Fruit fly (Drosophila melanogaster) whole organism, embryonic: Measurements from ENCODE around the gene CG34281.

Source experiments
- Atf-2 ChIP-seq: fragments of 200-800 bp; sonication (Bioruptor generic); optimal IDR thresholded peaks from 2 replicates; lab custom pipeline; 2016; ENCODE audit warnings: missing biosample characterization, missing genetic modification characterization
- BEAF-32 ChIP-seq: fragments of 200-800 bp; sonication (Bioruptor generic); optimal IDR thresholded peaks from 3 replicates; lab custom pipeline; 2017; ENCODE audit warnings: missing biosample characterization, missing genetic modification characterization, mild to moderate bottlenecking, moderate library complexity, missing genetic modification reagents
- CG10366 ChIP-seq: fragments of 200-800 bp; sonication (Bioruptor generic); IDR thresholded peaks from 2 replicates; pipeline ENCODE4 v1.3.6; 2022; ENCODE audit warnings: missing biosample characterization, missing genetic modification characterization
- CG10462 ChIP-seq: fragments of 200-800 bp; sonication (Bioruptor generic); optimal IDR thresholded peaks from 2 replicates; lab custom pipeline; 2016; ENCODE audit warnings: missing biosample characterization, missing genetic modification characterization
- CG11695 ChIP-seq: fragments of 200-800 bp; sonication (Bioruptor generic); IDR thresholded peaks from 3 replicates; pipeline ENCODE4 v1.3.6; 2022; ENCODE audit warnings: missing biosample characterization, missing genetic modification characterization
- CG12071 ChIP-seq: fragments of 200-800 bp; sonication (Bioruptor generic); optimal IDR thresholded peaks from 3 replicates; lab custom pipeline; 2018; ENCODE audit warnings: missing biosample characterization, mild to moderate bottlenecking, missing genetic modification characterization
- CG12391 ChIP-seq: fragments of 200-800 bp; sonication (Bioruptor generic); optimal IDR thresholded peaks from 3 replicates; lab custom pipeline; 2018; ENCODE audit warnings: missing biosample characterization, mild to moderate bottlenecking, missing genetic modification characterization, moderate library complexity
- CG13894 ChIP-seq: fragments of 200-800 bp; sonication (Bioruptor generic); optimal IDR thresholded peaks from 3 replicates; lab custom pipeline; 2018; ENCODE audit warnings: missing biosample characterization, mild to moderate bottlenecking, missing genetic modification characterization, moderate library complexity
- CG17361 ChIP-seq: fragments of 200-800 bp; sonication (Bioruptor generic); IDR thresholded peaks from 3 replicates; pipeline ENCODE4 v1.3.6; 2022; ENCODE audit warnings: missing biosample characterization, missing genetic modification characterization
- CG18476 ChIP-seq: fragments of 200-800 bp; sonication (Bioruptor generic); optimal IDR thresholded peaks from 2 replicates; lab custom pipeline; 2016; ENCODE audit warnings: missing biosample characterization, mild to moderate bottlenecking, missing genetic modification characterization
- CG18599 ChIP-seq: fragments of 200-800 bp; sonication (Bioruptor generic); optimal IDR thresholded peaks from 3 replicates; lab custom pipeline; 2017; ENCODE audit warnings: missing biosample characterization, missing genetic modification characterization, mild to moderate bottlenecking, moderate library complexity, missing genetic modification reagents
- CG18619 ChIP-seq: fragments of 200-800 bp; sonication (Bioruptor generic); optimal IDR thresholded peaks from 3 replicates; lab custom pipeline; 2017; ENCODE audit warnings: missing biosample characterization, mild to moderate bottlenecking, missing genetic modification characterization
- CG18764 ChIP-seq: fragments of 200-800 bp; sonication (Bioruptor generic); optimal IDR thresholded peaks from 3 replicates; lab custom pipeline; 2016; ENCODE audit warnings: missing biosample characterization, missing genetic modification characterization
- CG2712 ChIP-seq: fragments of 200-800 bp; optimal IDR thresholded peaks from 3 replicates; lab custom pipeline; 2019; ENCODE audit warnings: missing biosample characterization, mild to moderate bottlenecking, missing genetic modification characterization, moderate library complexity
- CG3163 ChIP-seq: fragments of 200-800 bp; sonication (Bioruptor generic); optimal IDR thresholded peaks from 3 replicates; lab custom pipeline; 2016; ENCODE audit warnings: missing biosample characterization, missing genetic modification characterization
- CG32767 ChIP-seq: fragments of 200-800 bp; sonication (Bioruptor generic); IDR thresholded peaks from 2 replicates; pipeline ENCODE4 v1.3.6; 2022; ENCODE audit warnings: missing biosample characterization, missing genetic modification characterization
- CG33213 ChIP-seq: fragments of 200-800 bp; sonication (Bioruptor generic); optimal IDR thresholded peaks from 3 replicates; lab custom pipeline; 2016; ENCODE audit warnings: missing biosample characterization, missing genetic modification characterization
- CG3726 ChIP-seq: fragments of 200-800 bp; sonication (Bioruptor generic); IDR thresholded peaks from 3 replicates; pipeline ENCODE4, ENCODE4 v1.3.6; 2022; ENCODE audit warnings: missing biosample characterization, missing genetic modification characterization
- CG7372 ChIP-seq: fragments of 200-800 bp; sonication (Bioruptor generic); IDR thresholded peaks from 2 replicates; pipeline ENCODE4 v1.3.6; 2022; ENCODE audit warnings: missing biosample characterization, missing genetic modification characterization
- CoRest ChIP-seq: fragments of 200-800 bp; sonication (Bioruptor generic); optimal IDR thresholded peaks from 3 replicates; lab custom pipeline; 2018; ENCODE audit warnings: missing biosample characterization, mild to moderate bottlenecking, missing genetic modification characterization, moderate library complexity
- Dek ChIP-seq: fragments of 200-800 bp; sonication (Bioruptor generic); optimal IDR thresholded peaks from 3 replicates; lab custom pipeline; 2019; ENCODE audit warnings: missing biosample characterization, mild to moderate bottlenecking, missing genetic modification characterization, moderate library complexity
- Fer1 ChIP-seq: fragments of 200-800 bp; sonication (Bioruptor generic); optimal IDR thresholded peaks from 2 replicates; lab custom pipeline; 2017; ENCODE audit warnings: missing biosample characterization, mild to moderate bottlenecking, missing genetic modification characterization
- HLHmδ ChIP-seq: fragments of 200-800 bp; sonication (Bioruptor generic); optimal IDR thresholded peaks from 2 replicates; lab custom pipeline; 2018; ENCODE audit warnings: missing biosample characterization, mild to moderate bottlenecking, missing genetic modification characterization, moderate library complexity
- Hr78 ChIP-seq, 2 experiments: fragments of 200-800 bp in 1 of 2; fragments of >200 bp in 1 of 2; sonication (Bioruptor generic) in 1 of 2; optimal IDR thresholded peaks; 2 replicates each; lab custom pipeline; 2017 to 2019; ENCODE audit warnings: missing biosample characterization in 2 of 2, missing genetic modification characterization in 2 of 2, mild to moderate bottlenecking in 1 of 2, moderate library complexity in 1 of 2
- Lhr ChIP-seq: fragments of 200-800 bp; sonication (Bioruptor generic); optimal IDR thresholded peaks from 3 replicates; lab custom pipeline; 2017; ENCODE audit warnings: mild to moderate bottlenecking, missing biosample characterization, missing genetic modification reagents, missing genetic modification characterization
- Scr ChIP-seq: fragments of 200-800 bp; sonication (Bioruptor generic); IDR thresholded peaks from 2 replicates; pipeline ENCODE4 v1.3.6; 2022; ENCODE audit warnings: missing biosample characterization, missing genetic modification characterization; ENCODE audit not compliant: partially characterized antibody
- Taf1 ChIP-seq: fragments of 200-800 bp; sonication (Bioruptor generic); IDR thresholded peaks from 2 replicates; pipeline ENCODE4 v1.3.6; 2022; ENCODE audit warnings: missing biosample characterization, missing genetic modification characterization
- Xbp1 ChIP-seq: fragments of 200-800 bp; sonication (Bioruptor generic); optimal IDR thresholded peaks from 3 replicates; lab custom pipeline; 2016; ENCODE audit warnings: missing biosample characterization, mild to moderate bottlenecking, missing genetic modification characterization
- ab ChIP-seq: fragments of 200-800 bp; sonication (Bioruptor generic); optimal IDR thresholded peaks from 2 replicates; lab custom pipeline; 2016; ENCODE audit warnings: missing biosample characterization, missing genetic modification characterization
- cas ChIP-seq: fragments of 200-800 bp; sonication (Bioruptor generic); IDR thresholded peaks from 2 replicates; pipeline ENCODE4 v1.3.6; 2022; ENCODE audit warnings: missing biosample characterization, missing genetic modification characterization
- caup ChIP-seq: fragments of 200-800 bp; sonication (Bioruptor generic); optimal IDR thresholded peaks from 3 replicates; lab custom pipeline; 2017; ENCODE audit warnings: missing biosample characterization, mild to moderate bottlenecking, missing genetic modification characterization, moderate library complexity; ENCODE audit not compliant: severe bottlenecking
- cg ChIP-seq: fragments of 200-800 bp; sonication (Bioruptor generic); optimal IDR thresholded peaks from 3 replicates; lab custom pipeline; 2019; ENCODE audit warnings: missing biosample characterization, mild to moderate bottlenecking, missing genetic modification characterization, moderate library complexity
- gsb ChIP-seq: fragments of 200-800 bp; sonication (Bioruptor generic); IDR thresholded peaks from 2 replicates; pipeline ENCODE4 v1.3.6; 2022; ENCODE audit warnings: missing biosample characterization, missing genetic modification characterization
- ind ChIP-seq: fragments of 200-800 bp; sonication (Bioruptor generic); optimal IDR thresholded peaks from 3 replicates; lab custom pipeline; 2016; ENCODE audit warnings: missing biosample characterization, missing genetic modification characterization
- jing ChIP-seq: fragments of 200-800 bp; sonication (Bioruptor generic); optimal IDR thresholded peaks from 2 replicates; lab custom pipeline; 2018; ENCODE audit warnings: missing biosample characterization, mild to moderate bottlenecking, missing genetic modification characterization
- knrl ChIP-seq: fragments of 200-800 bp; sonication (Bioruptor generic); IDR thresholded peaks from 3 replicates; pipeline ENCODE4 v1.3.6; 2022; ENCODE audit warnings: missing biosample characterization, missing genetic modification characterization; ENCODE audit not compliant: partially characterized antibody
- lola ChIP-seq, 3 experiments: fragments of >200 bp in 2 of 3; fragments of 200-800 bp in 1 of 3; sonication (Bioruptor generic) in 1 of 3; optimal IDR thresholded peaks; 2 replicates each; lab custom pipeline; 2017 to 2019; ENCODE audit warnings: missing biosample characterization in 3 of 3, missing genetic modification characterization in 3 of 3, mild to moderate bottlenecking in 1 of 3, moderate library complexity in 1 of 3
- nerfin-2 ChIP-seq: fragments of 200-800 bp; sonication (Bioruptor generic); IDR thresholded peaks from 2 replicates; pipeline ENCODE4 v1.3.6; 2022; ENCODE audit warnings: missing biosample characterization, missing genetic modification characterization; ENCODE audit not compliant: partially characterized antibody
- pb ChIP-seq: fragments of 200-800 bp; sonication (Bioruptor generic); optimal IDR thresholded peaks from 3 replicates; lab custom pipeline; 2016; ENCODE audit warnings: missing biosample characterization, missing genetic modification characterization
- pfk ChIP-seq: fragments of 200-800 bp; sonication (Bioruptor generic); optimal IDR thresholded peaks from 2 replicates; lab custom pipeline; 2018; ENCODE audit warnings: missing biosample characterization, mild to moderate bottlenecking, missing genetic modification characterization, moderate library complexity
- sc ChIP-seq, 3 experiments: fragments of >200 bp in 2 of 3; fragments of 200-800 bp in 1 of 3; sonication (Bioruptor generic) in 1 of 3; optimal IDR thresholded peaks; 2 replicates in 2 of 3; 3 replicates in 1 of 3; lab custom pipeline; 2017; ENCODE audit warnings: mild to moderate bottlenecking in 1 of 3, missing biosample characterization in 1 of 3, missing genetic modification characterization in 1 of 3, missing genetic modification reagents in 1 of 3
- sd ChIP-seq: fragments of 200-800 bp; sonication (Bioruptor generic); optimal IDR thresholded peaks from 3 replicates; lab custom pipeline; 2018; ENCODE audit warnings: missing biosample characterization, mild to moderate bottlenecking, missing genetic modification characterization, moderate library complexity
- sens ChIP-seq: fragments of 200-800 bp; sonication (Bioruptor generic); peaks from one replicate; lab custom pipeline; 2016; ENCODE audit warnings: missing biosample characterization, missing genetic modification characterization
- seq ChIP-seq: fragments of 200-800 bp; sonication (Bioruptor generic); IDR thresholded peaks from 2 replicates; pipeline ENCODE4 v1.3.6; 2022; ENCODE audit warnings: missing biosample characterization, missing genetic modification characterization
- sisA ChIP-seq: fragments of 200-800 bp; sonication (Bioruptor generic); IDR thresholded peaks from 2 replicates; pipeline ENCODE4 v1.3.6; 2022; ENCODE audit warnings: missing biosample characterization, missing genetic modification characterization
- stwl ChIP-seq: fragments of 200-800 bp; sonication (Bioruptor generic); optimal IDR thresholded peaks from 3 replicates; lab custom pipeline; 2018; ENCODE audit warnings: missing biosample characterization, mild to moderate bottlenecking, missing genetic modification characterization, moderate library complexity
- ttk ChIP-seq: fragments of 200-800 bp; sonication (Bioruptor generic); IDR thresholded peaks from 2 replicates; pipeline ENCODE4 v2.1.2; 2022; ENCODE audit warnings: missing biosample characterization, missing genetic modification characterization
- wor ChIP-seq: fragments of 200-800 bp; sonication (Bioruptor generic); IDR thresholded peaks from 2 replicates; pipeline ENCODE4 v1.3.6; 2022; ENCODE audit warnings: missing biosample characterization, missing genetic modification characterization

CG34281 gene

dm6 chr3R:17604198-17604879 lies 8.3 kb upstream of the CG34281 start (continued):
- TF ChIP-seq CG18764 (GFP tag; lab: Kevin White, UChicago) = peak; percentile 43
- TF ChIP-seq ind (GFP tag; lab: Kevin White, UChicago) = peak; percentile 64
- peak; percentile 93 for TF ChIP-seq CG2712 (tag; lab: Kevin White, UChicago)
- TF ChIP-seq Lhr = peak; percentile 9
- TF ChIP-seq CG3726 = peak; percentile 18; the same call in 1 of the 3 replicates
- peak; percentile 88 for TF ChIP-seq CG18619 (GFP tag; lab: Kevin White, UChicago)
- TF ChIP-seq CG33213 (GFP tag; lab: Kevin White, UChicago) = peak; percentile 19
- no peak for TF ChIP-seq Taf1 (GFP tag; lab: Robert Waterston, UW)
- TF ChIP-seq Hr78 (GFP tag; optimal IDR thresholded peaks at IDR 0.05; lab: Kevin White, UChicago) = no peak
- TF ChIP-seq CG13894 (tag; lab: Kevin White, UChicago) = peak; percentile 12
- peak; percentile 47 for TF ChIP-seq CG18476 (GFP tag; lab: Kevin White, UChicago)
- TF ChIP-seq CG3163 = no peak
- no peak for TF ChIP-seq nerfin-2
- peak; percentile 65; the same call in 1 of the 2 replicates for TF ChIP-seq sisA (GFP tag; lab: Robert Waterston, UW)
- TF ChIP-seq cg (GFP tag; lab: Kevin White, UChicago) = no peak
- TF ChIP-seq pb (GFP tag; lab: Kevin White, UChicago) = no peak
- TF ChIP-seq stwl = peak; percentile 11
- TF ChIP-seq sens = peak; percentile 90
- peak; percentile 80 for TF ChIP-seq CG10462 (GFP tag; lab: Kevin White, UChicago)
- peak; percentile 78 for TF ChIP-seq Xbp1
- TF ChIP-seq CoRest = peak; percentile 91
- no peak for TF ChIP-seq CG12071 (GFP tag; lab: Kevin White, UChicago)
- no peak for TF ChIP-seq cas
- TF ChIP-seq seq (GFP tag; lab: Robert Waterston, UW) = peak; percentile 46; the same call in 1 of the 2 replicates
- TF ChIP-seq Dek = peak; percentile 69
- no peak for TF ChIP-seq knrl (GFP tag; lab: Robert Waterston, UW)
- TF ChIP-seq gsb (GFP tag; lab: Robert Waterston, UW) = no peak; the same call in 1 of the 2 replicates
- peak; percentile 49 for TF ChIP-seq jing
- TF ChIP-seq CG12391 = peak; percentile 89
- no peak for TF ChIP-seq pfk
- TF ChIP-seq wor (GFP tag; lab: Robert Waterston, UW) = peak; percentile 61
- TF ChIP-seq HLHmδ (GFP tag; lab: Kevin White, UChicago) = no peak
- peak; percentile 91 for TF ChIP-seq CG18599 (GFP tag; lab: Kevin White, UChicago)
- TF ChIP-seq CG32767 (GFP tag; lab: Robert Waterston, UW) = peak; percentile 56; the same call in 1 of the 2 replicates
- TF ChIP-seq ttk = peak; percentile 62
- no peak for TF ChIP-seq Scr (GFP tag; lab: Robert Waterston, UW)
- TF ChIP-seq CG11695 (GFP tag; lab: Robert Waterston, UW) = peak; percentile 76
- TF ChIP-seq BEAF-32 = no peak
- TF ChIP-seq ab (GFP tag; lab: Kevin White, UChicago) = peak; percentile 44
- TF ChIP-seq sc (optimal IDR thresholded peaks at IDR 0.05; lab: Kevin White, UChicago) = no peak
- TF ChIP-seq sc (GFP tag; optimal IDR thresholded peaks at IDR 0.05; lab: Kevin White, UChicago) = peak; percentile 77
- no peak for TF ChIP-seq sd (tag; lab: Kevin White, UChicago)
- peak; percentile 19 for TF ChIP-seq CG7372 (GFP tag; lab: Robert Waterston, UW)
- peak; percentile 77 for TF ChIP-seq caup (GFP tag; lab: Kevin White, UChicago)
- TF ChIP-seq CG17361 = peak; percentile 94
- peak; percentile 9 for TF ChIP-seq Atf-2 (GFP tag; lab: Kevin White, UChicago)
- TF ChIP-seq CG10366 (GFP tag; lab: Robert Waterston, UW) = 0 out of 2 replicates have a peak, but pooled peaks have one; percentile 27
- peak; percentile 90 for TF ChIP-seq Fer1 (GFP tag; lab: Kevin White, UChicago)
- peak in 1 of 3 experiments; percentile 93 for TF ChIP-seq lola (GFP tag; optimal IDR thresholded peaks at IDR 0.05; lab: Kevin White, UChicago)
